Worm (Caenorhabditis elegans): Measurements from ENCODE around the gene clec-79.
A peak's percentile ranks its signal among the peaks of the same experiment; 100 is the strongest.

The clec-79 gene

ce11 chrIV:4024159-4025004 lies 51.2 kb downstream of the clec-79 start:
- TF ChIP-seq elt-1 (tag; optimal IDR thresholded peaks at IDR 0.05; ENCODE audit: borderline replicate concordance, insufficient read depth), result no peak
- peak; percentile 33 for TF ChIP-seq nhr-237 (tag; optimal IDR thresholded peaks at IDR 0.05)
- peak; percentile 55 for TF ChIP-seq zip-8 (tag; optimal IDR thresholded peaks at IDR 0.05)
- peak; percentile 8 for TF ChIP-seq hlh-1 (tag; optimal IDR thresholded peaks at IDR 0.05)
- TF ChIP-seq ceh-43 (GFP tag; optimal IDR thresholded peaks at IDR 0.05), result no peak
- TF ChIP-seq pha-4 (tag; optimal IDR thresholded peaks at IDR 0.05), result peak; percentile 34
- no peak for TF ChIP-seq sem-2 (GFP tag; optimal IDR thresholded peaks at IDR 0.05)
